Fruit fly (Drosophila melanogaster) S2 (cell line): Measurements from ENCODE around the gene UK114.

Source experiments
- CG8478 ChIP-seq: fragments of >200 bp; optimal IDR thresholded peaks from 2 replicates; lab custom pipeline; 2018
- CTCF ChIP-seq, 2 experiments: fragments of >200 bp; optimal IDR thresholded peaks; 2 replicates each; lab custom pipeline; 2018

The UK114 gene

dm6 chr2L:15280975-15281374, 6.1 kb upstream of the UK114 start:
- no peak for TF ChIP-seq CTCF (optimal IDR thresholded peaks at IDR 0.05; lab: Kevin White, UChicago)
- no peak for TF ChIP-seq CG8478 (lab: Kevin White, UChicago)

dm6 chr2L:15275794-15276193, 903 bp upstream of the UK114 start:
- no peak for TF ChIP-seq CTCF (optimal IDR thresholded peaks at IDR 0.05; lab: Kevin White, UChicago)

- TF ChIP-seq CTCF (optimal IDR thresholded peaks at IDR 0.05; lab: Kevin White, UChicago), result no peak
- TF ChIP-seq CG8478 (lab: Kevin White, UChicago), result no peak
Observed at dm6 chr2L:15274292-15274691, 599 bp downstream of the UK114 start.

dm6 chr2L:15273521-15274123, 1.3 kb downstream of the UK114 start:
- TF ChIP-seq CG8478 (lab: Kevin White, UChicago), result no peak
- no peak for TF ChIP-seq CTCF (optimal IDR thresholded peaks at IDR 0.05; lab: Kevin White, UChicago)

- TF ChIP-seq CTCF (optimal IDR thresholded peaks at IDR 0.05; lab: Kevin White, UChicago), result no peak
- TF ChIP-seq CG8478 (lab: Kevin White, UChicago), result no peak
Observed at dm6 chr2L:15271757-15272589, 2.9 kb downstream of the UK114 start, which contains the start of gene Cul3. Cul3 (minus strand) TSS chr2L:15272024.

- TF ChIP-seq CTCF (optimal IDR thresholded peaks at IDR 0.05; lab: Kevin White, UChicago), result no peak
- no peak for TF ChIP-seq CG8478 (lab: Kevin White, UChicago)
Observed at dm6 chr2L:15271336-15271735, 3.6 kb downstream of the UK114 start.

dm6 chr2L:15264483-15264987, 10.4 kb downstream of the UK114 start, which contains the start of gene yuri:
yuri (minus strand) TSS chr2L:15264692.
- TF ChIP-seq CG8478 (lab: Kevin White, UChicago), result no peak
- no peak for TF ChIP-seq CTCF (optimal IDR thresholded peaks at IDR 0.05; lab: Kevin White, UChicago)

- TF ChIP-seq CTCF (optimal IDR thresholded peaks at IDR 0.05; lab: Kevin White, UChicago) (no peak), CG8478 (lab: Kevin White, UChicago) (no peak)
Observed at dm6 chr2L:15256249-15256648, 18.6 kb downstream of the UK114 start, which contains the start of the genes PolD3 and Uxt. PolD3 (minus strand) TSS chr2L:15256304. Uxt (plus strand) TSS chr2L:15256581.

dm6 chr2L:15254229-15254861, 20.5 kb downstream of the UK114 start:
- TF ChIP-seq CG8478 (lab: Kevin White, UChicago) (no peak), CTCF (optimal IDR thresholded peaks at IDR 0.05; lab: Kevin White, UChicago) (no peak)

- TF ChIP-seq CG8478 (lab: Kevin White, UChicago), result no peak
- no peak for TF ChIP-seq CTCF (optimal IDR thresholded peaks at IDR 0.05; lab: Kevin White, UChicago)
Observed at dm6 chr2L:15249682-15250081, 25.2 kb downstream of the UK114 start.

- no peak for TF ChIP-seq CTCF (optimal IDR thresholded peaks at IDR 0.05; lab: Kevin White, UChicago)
- no peak for TF ChIP-seq CG8478 (lab: Kevin White, UChicago)
Observed at dm6 chr2L:15249006-15249513, 25.8 kb downstream of the UK114 start.

dm6 chr2L:15248163-15249005, 26.5 kb downstream of the UK114 start, which contains the start of gene dao:
dao (plus strand) TSS chr2L:15248879.
- TF ChIP-seq CTCF (optimal IDR thresholded peaks at IDR 0.05; lab: Kevin White, UChicago) (no peak), CG8478 (lab: Kevin White, UChicago) (no peak)

dm6 chr2L:15247614-15248013, 27.3 kb downstream of the UK114 start, which contains the start of gene ZnT35C:
ZnT35C (minus strand) TSS chr2L:15247714.
- TF ChIP-seq CG8478 (lab: Kevin White, UChicago), result no peak
- no peak for TF ChIP-seq CTCF (optimal IDR thresholded peaks at IDR 0.05; lab: Kevin White, UChicago)
